Worm (Caenorhabditis elegans): ENCODE data around the gene Y25C1A.7.

DNA sequence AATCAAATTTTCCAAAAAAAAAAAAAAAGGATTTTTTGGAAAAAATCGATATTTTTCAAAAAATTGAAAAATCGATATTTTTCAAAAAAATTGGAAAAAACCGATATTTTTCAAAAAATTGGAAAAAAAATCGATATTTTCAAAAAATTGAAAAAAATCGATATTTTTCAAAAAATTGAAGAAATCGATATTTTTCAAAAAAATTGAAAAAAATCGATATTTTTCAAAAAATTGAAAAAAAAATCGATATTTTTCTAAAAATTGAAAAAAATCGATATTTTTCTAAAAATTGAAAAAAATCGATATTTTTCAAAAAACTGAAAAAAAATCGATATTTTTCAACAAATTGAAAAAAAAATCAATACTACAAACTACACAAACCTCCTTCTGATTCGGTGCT, 6.9 kb downstream of the Y25C1A.7 start:
- TF ChIP-seq lin-13 (tag; optimal IDR thresholded peaks at IDR 0.05) (no peak), ham-2 (GFP tag; optimal IDR thresholded peaks at IDR 0.05) (no peak), unc-62 (GFP tag; optimal IDR thresholded peaks at IDR 0.05) (no peak), blmp-1 (tag; optimal IDR thresholded peaks at IDR 0.05) (no peak), nhr-28 (tag; optimal IDR thresholded peaks at IDR 0.05) (no peak), unc-120 (tag; optimal IDR thresholded peaks at IDR 0.05; ENCODE audit: poor library complexity, severe bottlenecking) (no peak), hlh-1 (tag; optimal IDR thresholded peaks at IDR 0.05) (no peak), mab-5 (tag; optimal IDR thresholded peaks at IDR 0.05) (no peak)

All from whole organism, mixed stage, embryonic.